Worm (Caenorhabditis elegans): Measurements from ENCODE around the gene dep-1.

The dep-1 gene

ce11 chrII:9061099-9061498, 41.5 kb upstream of the dep-1 start, which contains the start of gene T24B8.3:
TSS of gene T24B8.3 (minus strand) at chrII:9061137.
- TF ChIP-seq nhr-76 (tag; optimal IDR thresholded peaks at IDR 0.05) (no peak), swsn-7 (tag; optimal IDR thresholded peaks at IDR 0.05) (no peak), nhr-85 (tag) (peak; percentile 83), nhr-11 (tag; optimal IDR thresholded peaks at IDR 0.05) (no peak), efl-1 (optimal IDR thresholded peaks at IDR 0.05) (peak in 1 of 2 experiments; percentile 33), efl-1 (GFP tag; optimal IDR thresholded peaks at IDR 0.05 in 1 of 2) (peak; percentile 43 to 95), unc-30 (tag; optimal IDR thresholded peaks at IDR 0.05) (no peak), Y116A8C.19 (tag; optimal IDR thresholded peaks at IDR 0.05; ENCODE audit: borderline replicate concordance) (no peak), elt-2 (tag; optimal IDR thresholded peaks at IDR 0.05) (peak; percentile 25), ceh-8 (GFP tag; optimal IDR thresholded peaks at IDR 0.05) (no peak), ceh-88 (GFP tag; IDR thresholded peaks at IDR 0.05) (no peak), isw-1 (GFP tag; IDR thresholded peaks at IDR 0.05) (no peak), pax-3 (tag; optimal IDR thresholded peaks at IDR 0.05) (no peak), egl-13 (tag; optimal IDR thresholded peaks at IDR 0.05) (no peak), dsc-1 (tag; optimal IDR thresholded peaks at IDR 0.05) (no peak), tbx-2 (tag; optimal IDR thresholded peaks at IDR 0.05) (no peak), lin-15B (tag; optimal IDR thresholded peaks at IDR 0.05) (no peak), skn-1 (tag; optimal IDR thresholded peaks at IDR 0.05) (no peak), xbp-1 (tag; optimal IDR thresholded peaks at IDR 0.05) (no peak), aly-2 (tag; optimal IDR thresholded peaks at IDR 0.05) (no peak), hlh-4 (tag; optimal IDR thresholded peaks at IDR 0.05) (no peak), nhr-237 (tag; optimal IDR thresholded peaks at IDR 0.05) (no peak), tlp-1 (tag; optimal IDR thresholded peaks at IDR 0.05) (no peak), fkh-10 (GFP tag; optimal IDR thresholded peaks at IDR 0.05) (no peak), blmp-1 (tag; optimal IDR thresholded peaks at IDR 0.05) (peak; percentile 49), lin-14 (GFP tag; optimal IDR thresholded peaks at IDR 0.05) (peak; percentile 19), irx-1 (tag; optimal IDR thresholded peaks at IDR 0.05) (no peak), vab-15 (tag; optimal IDR thresholded peaks at IDR 0.05) (no peak), egl-27 (tag; optimal IDR thresholded peaks at IDR 0.05) (no peak), ces-1 (GFP tag; optimal IDR thresholded peaks at IDR 0.05) (no peak), alr-1 (tag; optimal IDR thresholded peaks at IDR 0.05; ENCODE audit: borderline replicate concordance) (no peak), elt-3 (tag; optimal IDR thresholded peaks at IDR 0.05) (peak in 1 of 6 experiments; percentile 40), ceh-82 (tag; optimal IDR thresholded peaks at IDR 0.05) (no peak), dpl-1 (GFP tag; optimal IDR thresholded peaks at IDR 0.05) (peak in 2 of 3 experiments; percentile 40 to 45), ets-5 (GFP tag; IDR thresholded peaks at IDR 0.05) (no peak), mdl-1 (tag; optimal IDR thresholded peaks at IDR 0.05) (no peak), fos-1 (tag; optimal IDR thresholded peaks at IDR 0.05) (no peak), snu-23 (GFP tag; optimal IDR thresholded peaks at IDR 0.05) (no peak), fkh-4 (tag; optimal IDR thresholded peaks at IDR 0.05; ENCODE audit: borderline replicate concordance) (no peak), aha-1 (tag; optimal IDR thresholded peaks at IDR 0.05) (no peak), lin-39 (tag; optimal IDR thresholded peaks at IDR 0.05) (no peak), nhr-20 (tag; optimal IDR thresholded peaks at IDR 0.05) (peak; percentile 48), nhr-71 (tag; optimal IDR thresholded peaks at IDR 0.05) (peak; percentile 48), hpl-2 (GFP tag; optimal IDR thresholded peaks at IDR 0.05) (no peak), grh-1 (GFP tag; IDR thresholded peaks at IDR 0.05) (no peak), nhr-77 (tag; optimal IDR thresholded peaks at IDR 0.05) (no peak), rnt-1 (tag; optimal IDR thresholded peaks at IDR 0.05) (peak; percentile 3), jun-1 (tag; optimal IDR thresholded peaks at IDR 0.05) (no peak), nhr-47 (tag; optimal IDR thresholded peaks at IDR 0.05) (no peak), nhr-90 (tag; optimal IDR thresholded peaks at IDR 0.05; ENCODE audit: poor library complexity) (peak; percentile 16), C34B4.2 (tag; optimal IDR thresholded peaks at IDR 0.05) (no peak), mab-9 (GFP tag; IDR thresholded peaks at IDR 0.05) (no peak), unc-130 (tag; optimal IDR thresholded peaks at IDR 0.05) (peak; percentile 45), unc-62 (GFP tag; optimal IDR thresholded peaks at IDR 0.05) (no peak)

All from whole organism, L1 larva.